Fruit fly (Drosophila melanogaster) whole organism, embryonic: ENCODE results near the gene janA.

Experiments
- Abd-B ChIP-seq: fragments of 200-800 bp; sonication (Bioruptor generic); optimal IDR thresholded peaks from 2 replicates; lab custom pipeline; 2018; ENCODE audit warnings: missing biosample characterization, mild to moderate bottlenecking, missing genetic modification characterization, moderate library complexity
- CG10366 ChIP-seq: fragments of 200-800 bp; sonication (Bioruptor generic); IDR thresholded peaks from 2 replicates; pipeline ENCODE4 v1.3.6; 2022; ENCODE audit warnings: missing biosample characterization, missing genetic modification characterization
- CG10543 ChIP-seq: fragments of 200-800 bp; sonication (Bioruptor generic); optimal IDR thresholded peaks from 3 replicates; lab custom pipeline; 2017; ENCODE audit warnings: missing biosample characterization, mild to moderate bottlenecking, missing genetic modification characterization, moderate library complexity
- CG11504 ChIP-seq: fragments of 200-800 bp; sonication (Bioruptor generic); optimal IDR thresholded peaks from 3 replicates; lab custom pipeline; 2019; ENCODE audit warnings: missing biosample characterization, mild to moderate bottlenecking, missing genetic modification characterization, moderate library complexity
- CG14050 ChIP-seq: fragments of 200-800 bp; sonication (Bioruptor generic); IDR thresholded peaks from 3 replicates; pipeline ENCODE4 v1.3.6; 2022; ENCODE audit warnings: missing biosample characterization, missing genetic modification characterization
- CG15269 ChIP-seq: fragments of 200-800 bp; sonication (Bioruptor generic); optimal IDR thresholded peaks from 2 replicates; lab custom pipeline; 2018; ENCODE audit warnings: missing biosample characterization, mild to moderate bottlenecking, missing genetic modification characterization, moderate library complexity
- CG1603 ChIP-seq: fragments of 200-800 bp; sonication (Bioruptor generic); optimal IDR thresholded peaks from 2 replicates; lab custom pipeline; 2019; ENCODE audit warnings: missing biosample characterization, mild to moderate bottlenecking, missing genetic modification characterization, moderate library complexity
- CG17361 ChIP-seq: fragments of 200-800 bp; sonication (Bioruptor generic); IDR thresholded peaks from 3 replicates; pipeline ENCODE4 v1.3.6; 2022; ENCODE audit warnings: missing biosample characterization, missing genetic modification characterization
- CG17802 ChIP-seq: fragments of 200-800 bp; sonication (Bioruptor generic); optimal IDR thresholded peaks from 2 replicates; lab custom pipeline; 2018; ENCODE audit warnings: missing biosample characterization, mild to moderate bottlenecking, missing genetic modification characterization, moderate library complexity
- CG30431 ChIP-seq: fragments of 200-800 bp; sonication (Bioruptor generic); optimal IDR thresholded peaks from 2 replicates; lab custom pipeline; 2017; ENCODE audit warnings: missing biosample characterization, missing genetic modification characterization
- CG31365 ChIP-seq: fragments of 200-800 bp; sonication (Bioruptor generic); optimal IDR thresholded peaks from 2 replicates; lab custom pipeline; 2018; ENCODE audit warnings: missing biosample characterization, mild to moderate bottlenecking, missing genetic modification characterization
- CG3407 ChIP-seq: fragments of 200-800 bp; sonication (Bioruptor generic); optimal IDR thresholded peaks from 2 replicates; lab custom pipeline; 2018; ENCODE audit warnings: missing biosample characterization, mild to moderate bottlenecking, missing genetic modification characterization
- CG34422 ChIP-seq: fragments of 200-800 bp; sonication (Bioruptor generic); IDR thresholded peaks from 3 replicates; pipeline ENCODE4 v1.3.6; 2022; ENCODE audit warnings: missing biosample characterization, missing genetic modification characterization
- CG3995 ChIP-seq: fragments of 200-800 bp; sonication (Bioruptor generic); optimal IDR thresholded peaks from 3 replicates; lab custom pipeline; 2016; ENCODE audit warnings: missing biosample characterization, missing genetic modification characterization
- CG4360 ChIP-seq: fragments of 200-800 bp; sonication (Bioruptor generic); IDR thresholded peaks from 2 replicates; pipeline ENCODE4 v1.3.6; 2022; ENCODE audit warnings: missing biosample characterization, missing genetic modification characterization
- CG5953 ChIP-seq: fragments of 200-800 bp; sonication (Bioruptor generic); IDR thresholded peaks from 2 replicates; pipeline ENCODE4 v1.3.6; 2022; ENCODE audit warnings: missing biosample characterization, missing genetic modification characterization
- CG6272 ChIP-seq: fragments of 200-800 bp; sonication (Bioruptor generic); IDR thresholded peaks from 2 replicates; pipeline ENCODE4 v1.3.6; 2022; ENCODE audit warnings: missing biosample characterization, missing genetic modification characterization
- CG6683 ChIP-seq: fragments of 200-800 bp; sonication (Bioruptor generic); optimal IDR thresholded peaks from 2 replicates; lab custom pipeline; 2017; ENCODE audit warnings: missing biosample characterization, mild to moderate bottlenecking, missing genetic modification characterization, missing genetic modification reagents
- CG6765 ChIP-seq: fragments of 200-800 bp; sonication (Bioruptor generic); optimal IDR thresholded peaks from 3 replicates; lab custom pipeline; 2017; ENCODE audit warnings: missing biosample characterization, mild to moderate bottlenecking, missing genetic modification characterization
- CG6791 ChIP-seq: fragments of 200-800 bp; sonication (Bioruptor generic); IDR thresholded peaks from 3 replicates; pipeline ENCODE4 v1.3.6; 2022; ENCODE audit warnings: missing biosample characterization, missing genetic modification characterization; ENCODE audit not compliant: partially characterized antibody
- CG7786 ChIP-seq: fragments of 200-800 bp; sonication (Bioruptor generic); optimal IDR thresholded peaks from 2 replicates; lab custom pipeline; 2016; ENCODE audit warnings: missing biosample characterization, missing genetic modification characterization
- Chrac-16 ChIP-seq: fragments of 200-800 bp; sonication (Bioruptor generic); optimal IDR thresholded peaks from 3 replicates; lab custom pipeline; 2016; ENCODE audit warnings: missing biosample characterization, missing genetic modification characterization
- Dip3 ChIP-seq: fragments of 200-800 bp; sonication (Bioruptor generic); optimal IDR thresholded peaks from 3 replicates; lab custom pipeline; 2016; ENCODE audit warnings: missing biosample characterization, missing genetic modification characterization
- Hsf ChIP-seq: fragments of 200-800 bp; sonication (Bioruptor generic); optimal IDR thresholded peaks from 3 replicates; lab custom pipeline; 2016; ENCODE audit warnings: missing biosample characterization, missing genetic modification characterization
- NC2β ChIP-seq: fragments of 200-800 bp; sonication (Bioruptor generic); optimal IDR thresholded peaks from 2 replicates; lab custom pipeline; 2016; ENCODE audit warnings: missing biosample characterization, missing genetic modification characterization
- NK7.1 ChIP-seq: fragments of 200-800 bp; sonication (Bioruptor generic); optimal IDR thresholded peaks from 3 replicates; lab custom pipeline; 2016; ENCODE audit warnings: missing biosample characterization, missing genetic modification characterization
- PHDP ChIP-seq: fragments of 200-800 bp; sonication (Bioruptor generic); optimal IDR thresholded peaks from 3 replicates; lab custom pipeline; 2018; ENCODE audit warnings: missing biosample characterization, mild to moderate bottlenecking, missing genetic modification characterization, moderate library complexity
- Xrp1 ChIP-seq: fragments of 200-800 bp; sonication (Bioruptor generic); IDR thresholded peaks from 2 replicates; pipeline ENCODE4 v1.3.6; 2022; ENCODE audit warnings: missing biosample characterization, missing genetic modification characterization
- bcd ChIP-seq: fragments of 200-800 bp; sonication (Bioruptor generic); optimal IDR thresholded peaks from 2 replicates; lab custom pipeline; 2017; ENCODE audit warnings: missing biosample characterization, mild to moderate bottlenecking, missing genetic modification characterization
- btn ChIP-seq: fragments of 200-800 bp; sonication (Bioruptor generic); optimal IDR thresholded peaks from 2 replicates; lab custom pipeline; 2016; ENCODE audit warnings: missing biosample characterization, missing genetic modification characterization
- cg ChIP-seq: fragments of 200-800 bp; sonication (Bioruptor generic); optimal IDR thresholded peaks from 3 replicates; lab custom pipeline; 2019; ENCODE audit warnings: missing biosample characterization, mild to moderate bottlenecking, missing genetic modification characterization, moderate library complexity
- crp ChIP-seq, 2 experiments: fragments of 200-800 bp; sonication (Bioruptor generic); optimal IDR thresholded peaks; 2 replicates in 1 of 2; 3 replicates in 1 of 2; lab custom pipeline; 2017; ENCODE audit warnings: missing biosample characterization in 2 of 2, missing genetic modification characterization in 2 of 2, mild to moderate bottlenecking in 1 of 2, moderate library complexity in 1 of 2
- gcm ChIP-seq: fragments of 200-800 bp; sonication (Bioruptor generic); optimal IDR thresholded peaks from 2 replicates; lab custom pipeline; 2019; ENCODE audit warnings: missing biosample characterization, mild to moderate bottlenecking, missing genetic modification characterization, moderate library complexity
- gfzf ChIP-seq: fragments of 200-800 bp; sonication (Bioruptor generic); optimal IDR thresholded peaks from 2 replicates; lab custom pipeline; 2016; ENCODE audit warnings: missing biosample characterization, mild to moderate bottlenecking, missing genetic modification characterization, moderate library complexity
- h ChIP-seq: fragments of >200 bp; optimal IDR thresholded peaks from 2 replicates; lab custom pipeline; 2017
- kah ChIP-seq: fragments of 200-800 bp; sonication (Bioruptor generic); optimal IDR thresholded peaks from 2 replicates; lab custom pipeline; 2018; ENCODE audit warnings: missing biosample characterization, mild to moderate bottlenecking, missing genetic modification characterization
- klu ChIP-seq: fragments of 200-800 bp; sonication (Bioruptor generic); IDR thresholded peaks from 2 replicates; pipeline ENCODE4 v1.3.6; 2022; ENCODE audit warnings: missing biosample characterization, missing genetic modification characterization
- lilli ChIP-seq: fragments of 200-800 bp; sonication (Bioruptor generic); optimal IDR thresholded peaks from 3 replicates; lab custom pipeline; 2016; ENCODE audit warnings: missing biosample characterization, missing genetic modification characterization
- nom ChIP-seq: fragments of 200-800 bp; sonication (Bioruptor generic); optimal IDR thresholded peaks from 2 replicates; lab custom pipeline; 2017; ENCODE audit warnings: missing biosample characterization, missing genetic modification characterization, mild to moderate bottlenecking, moderate library complexity, missing genetic modification reagents
- odd ChIP-seq: fragments of 200-800 bp; sonication (Bioruptor generic); optimal IDR thresholded peaks from 2 replicates; lab custom pipeline; 2017; ENCODE audit warnings: missing biosample characterization, mild to moderate bottlenecking, missing genetic modification characterization
- org-1 ChIP-seq: fragments of 200-800 bp; sonication (Bioruptor generic); optimal IDR thresholded peaks from 2 replicates; lab custom pipeline; 2017; ENCODE audit warnings: missing biosample characterization, missing genetic modification characterization
- ranshi ChIP-seq: fragments of 200-800 bp; sonication (Bioruptor generic); IDR thresholded peaks from 2 replicates; pipeline ENCODE4 v1.3.6; 2022; ENCODE audit warnings: missing biosample characterization, missing genetic modification characterization
- row ChIP-seq: fragments of 200-800 bp; sonication (Bioruptor generic); IDR thresholded peaks from 3 replicates; pipeline ENCODE4 v1.3.6; 2022; ENCODE audit warnings: missing biosample characterization, missing genetic modification characterization
- sens ChIP-seq: fragments of 200-800 bp; sonication (Bioruptor generic); peaks from one replicate; lab custom pipeline; 2016; ENCODE audit warnings: missing biosample characterization, missing genetic modification characterization
- tll ChIP-seq, 2 experiments: fragments of 200-800 bp in 1 of 2; fragments of >200 bp in 1 of 2; sonication (Bioruptor generic) in 1 of 2; optimal IDR thresholded peaks; 2 replicates each; lab custom pipeline; 2017 to 2019; ENCODE audit warnings: missing biosample characterization in 2 of 2, missing genetic modification characterization in 2 of 2, mild to moderate bottlenecking in 1 of 2, moderate library complexity in 1 of 2
- trem ChIP-seq: fragments of 200-800 bp; optimal IDR thresholded peaks from 3 replicates; lab custom pipeline; 2019; ENCODE audit warnings: missing biosample characterization, mild to moderate bottlenecking, missing genetic modification characterization, moderate library complexity
- usp ChIP-seq: fragments of >200 bp; optimal IDR thresholded peaks from 2 replicates; lab custom pipeline; 2017; ENCODE audit warnings: missing biosample characterization, missing genetic modification characterization
- zen2 ChIP-seq: fragments of 200-800 bp; sonication (Bioruptor generic); IDR thresholded peaks from 3 replicates; pipeline ENCODE4 v1.3.6; 2022; ENCODE audit warnings: missing biosample characterization, missing genetic modification characterization; ENCODE audit not compliant: partially characterized antibody
- zfh1 ChIP-seq: fragments of 200-800 bp; sonication (Bioruptor generic); IDR thresholded peaks from 3 replicates; pipeline ENCODE4 v1.3.6; 2022; ENCODE audit warnings: missing biosample characterization, missing genetic modification characterization

Gene janA

DNA sequence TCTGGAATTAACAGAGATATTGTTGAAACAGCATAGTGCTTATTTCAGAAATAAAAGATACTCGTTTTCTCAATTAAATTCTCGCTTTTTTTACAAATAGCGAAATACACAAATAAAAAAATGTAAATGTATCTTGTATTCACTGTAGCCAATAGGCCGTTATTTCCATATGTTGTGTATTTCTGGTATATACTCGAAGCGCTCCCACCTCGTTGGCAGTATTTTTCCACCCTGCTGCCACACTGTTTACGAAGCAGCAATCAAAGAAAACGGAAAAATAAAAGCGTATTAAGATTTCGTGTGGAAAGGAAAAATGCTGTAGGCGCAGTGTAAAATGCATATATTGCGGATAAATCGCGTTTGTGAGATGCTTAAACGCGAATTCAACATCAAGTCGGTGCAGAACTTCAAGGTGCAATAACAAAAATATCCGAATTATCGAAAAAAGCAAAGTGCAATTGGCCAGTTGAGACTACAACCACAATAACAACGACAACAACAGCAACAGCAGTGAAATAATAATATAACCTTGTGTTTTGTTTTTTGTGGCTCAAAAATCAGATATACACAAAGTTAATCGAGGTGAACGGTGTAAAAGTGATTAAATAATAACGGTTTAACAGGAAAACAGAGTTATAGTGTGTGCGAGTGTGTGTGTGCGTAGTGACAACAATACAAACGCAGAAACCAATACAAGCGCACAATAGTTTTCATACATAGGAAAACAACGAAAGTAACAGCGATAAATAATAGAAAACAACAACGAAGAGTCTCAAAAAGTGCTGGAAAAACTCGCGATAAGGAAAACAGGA lies 18.9 kb upstream of the janA start, which contains the start of gene sima (continued):
- TF ChIP-seq Xrp1 (peak; percentile 51; the same call in 1 of the 2 replicates), org-1 (GFP tag; lab: Kevin White, UChicago) (no peak), zfh1 (0 out of 3 replicates have a peak, but pooled peaks have one; percentile 32), PHDP (tag; lab: Kevin White, UChicago) (no peak), h (lab: Kevin White, UChicago) (no peak), NC2β (no peak), trem (tag; lab: Kevin White, UChicago) (peak; percentile 64), NK7.1 (GFP tag; lab: Kevin White, UChicago) (peak; percentile 57), klu (GFP tag; lab: Robert Waterston, UW) (no peak), row (GFP tag; lab: Robert Waterston, UW) (peak; percentile 80), zen2 (no peak), Dip3 (GFP tag; lab: Kevin White, UChicago) (peak; percentile 18), btn (no peak), kah (no peak), tll (GFP tag; optimal IDR thresholded peaks at IDR 0.05; lab: Kevin White, UChicago) (no peak), crp (GFP tag; optimal IDR thresholded peaks at IDR 0.05; lab: Kevin White, UChicago) (peak in 1 of 2 experiments; percentile 64), gfzf (peak; percentile 96), CG14050 (GFP tag; lab: Robert Waterston, UW) (no peak), CG1603 (tag; lab: Kevin White, UChicago) (peak; percentile 71), CG7786 (GFP tag; lab: Kevin White, UChicago) (no peak), sens (GFP tag; lab: Kevin White, UChicago) (peak; percentile 85), Abd-B (GFP tag; lab: Kevin White, UChicago) (peak; percentile 43), CG10543 (GFP tag; lab: Kevin White, UChicago) (no peak), CG10366 (GFP tag; lab: Robert Waterston, UW) (0 out of 2 replicates have a peak, but pooled peaks have one; percentile 31), cg (GFP tag; lab: Kevin White, UChicago) (peak; percentile 88), CG30431 (GFP tag; lab: Kevin White, UChicago) (no peak), CG17802 (tag; lab: Kevin White, UChicago) (no peak), CG34422 (peak; percentile 12; the same call in 1 of the 3 replicates), CG31365 (tag; lab: Kevin White, UChicago) (no peak), CG3407 (GFP tag; lab: Kevin White, UChicago) (no peak), odd (GFP tag; lab: Kevin White, UChicago) (no peak), CG6765 (peak; percentile 37), bcd (peak; percentile 16), CG6791 (GFP tag; lab: Robert Waterston, UW) (0 out of 3 replicates have a peak, but pooled peaks have one; percentile 31), CG17361 (peak; percentile 24; the same call in 1 of the 3 replicates), CG6272 (GFP tag; lab: Robert Waterston, UW) (no peak), Hsf (peak; percentile 39), usp (GFP tag; lab: Kevin White, UChicago) (no peak), CG15269 (tag; lab: Kevin White, UChicago) (peak; percentile 4), lilli (GFP tag; lab: Kevin White, UChicago) (peak; percentile 66), gcm (GFP tag; lab: Kevin White, UChicago) (no peak), CG6683 (GFP tag; lab: Kevin White, UChicago) (no peak), CG3995 (GFP tag; lab: Kevin White, UChicago) (peak; percentile 82), CG4360 (GFP tag; lab: Robert Waterston, UW) (no peak; the same call in 1 of the 2 replicates), nom (GFP tag; lab: Kevin White, UChicago) (peak; percentile 63), CG11504 (tag; lab: Kevin White, UChicago) (peak; percentile 39), Chrac-16 (GFP tag; lab: Kevin White, UChicago) (peak; percentile 43), CG5953 (GFP tag; lab: Robert Waterston, UW) (no peak), ranshi (GFP tag; lab: Robert Waterston, UW) (no peak)
